Fruit fly (Drosophila melanogaster) whole organism, embryonic: ENCODE data around the gene Indy-2.

Source experiments
- Aef1 ChIP-seq: fragments of 200-800 bp; sonication (Bioruptor generic); IDR thresholded peaks from 3 replicates; pipeline ENCODE4 v1.3.6; 2022; ENCODE audit warnings: missing biosample characterization, missing genetic modification characterization
- CG1024 ChIP-seq: fragments of 200-800 bp; sonication (Bioruptor generic); IDR thresholded peaks from 2 replicates; pipeline ENCODE4 v1.3.6; 2022; ENCODE audit warnings: missing biosample characterization, missing genetic modification characterization
- CG10267 ChIP-seq: fragments of 200-800 bp; sonication (Bioruptor generic); optimal IDR thresholded peaks from 2 replicates; lab custom pipeline; 2018; ENCODE audit warnings: missing biosample characterization, mild to moderate bottlenecking, missing genetic modification characterization, moderate library complexity
- CG10274 ChIP-seq: fragments of 200-800 bp; sonication (Bioruptor generic); optimal IDR thresholded peaks from 3 replicates; lab custom pipeline; 2017; ENCODE audit warnings: missing biosample characterization, mild to moderate bottlenecking, missing genetic modification characterization
- CG11456 ChIP-seq: fragments of 200-800 bp; sonication (Bioruptor generic); IDR thresholded peaks from 3 replicates; pipeline ENCODE4 v1.3.6; 2022; ENCODE audit warnings: missing biosample characterization, missing genetic modification characterization
- CG12236 ChIP-seq: fragments of 200-800 bp; sonication (Bioruptor generic); optimal IDR thresholded peaks from 2 replicates; lab custom pipeline; 2016; ENCODE audit warnings: missing biosample characterization, missing genetic modification characterization
- CG12942 ChIP-seq: fragments of 200-800 bp; sonication (Bioruptor generic); optimal IDR thresholded peaks from 3 replicates; lab custom pipeline; 2016; ENCODE audit warnings: missing biosample characterization, missing genetic modification characterization
- CG13123 ChIP-seq: fragments of 200-800 bp; sonication (Bioruptor generic); optimal IDR thresholded peaks from 2 replicates; lab custom pipeline; 2016; ENCODE audit warnings: missing biosample characterization, missing genetic modification characterization
- CG13624 ChIP-seq: fragments of 200-800 bp; sonication (Bioruptor generic); optimal IDR thresholded peaks from 2 replicates; lab custom pipeline; 2016; ENCODE audit warnings: missing biosample characterization, missing genetic modification characterization
- CG13894 ChIP-seq: fragments of 200-800 bp; sonication (Bioruptor generic); optimal IDR thresholded peaks from 3 replicates; lab custom pipeline; 2018; ENCODE audit warnings: missing biosample characterization, mild to moderate bottlenecking, missing genetic modification characterization, moderate library complexity
- CG15073 ChIP-seq: fragments of 200-800 bp; sonication (Bioruptor generic); optimal IDR thresholded peaks from 2 replicates; lab custom pipeline; 2016; ENCODE audit warnings: missing biosample characterization, missing genetic modification characterization
- CG16779 ChIP-seq: fragments of 200-800 bp; sonication (Bioruptor generic); IDR thresholded peaks from 2 replicates; pipeline ENCODE4 v1.3.6; 2022; ENCODE audit warnings: missing biosample characterization, missing genetic modification characterization
- CG17359 ChIP-seq: fragments of 200-800 bp; sonication (Bioruptor generic); optimal IDR thresholded peaks from 3 replicates; lab custom pipeline; 2018; ENCODE audit warnings: missing biosample characterization, mild to moderate bottlenecking, missing genetic modification characterization, moderate library complexity
- CG17568 ChIP-seq: fragments of 200-800 bp; sonication (Bioruptor generic); optimal IDR thresholded peaks from 2 replicates; lab custom pipeline; 2018; ENCODE audit warnings: missing biosample characterization, mild to moderate bottlenecking, missing genetic modification characterization, moderate library complexity
- CG18764 ChIP-seq: fragments of 200-800 bp; sonication (Bioruptor generic); optimal IDR thresholded peaks from 3 replicates; lab custom pipeline; 2016; ENCODE audit warnings: missing biosample characterization, missing genetic modification characterization
- CG2129 ChIP-seq: fragments of 200-800 bp; sonication (Bioruptor generic); IDR thresholded peaks from 2 replicates; pipeline ENCODE4 v1.3.6; 2022; ENCODE audit warnings: missing biosample characterization, missing genetic modification characterization; ENCODE audit not compliant: partially characterized antibody
- CG31224 ChIP-seq: fragments of 200-800 bp; sonication (Bioruptor generic); IDR thresholded peaks from 2 replicates; pipeline ENCODE4 v1.3.6; 2022; ENCODE audit warnings: missing biosample characterization, missing genetic modification characterization
- CG32767 ChIP-seq: fragments of 200-800 bp; sonication (Bioruptor generic); IDR thresholded peaks from 2 replicates; pipeline ENCODE4 v1.3.6; 2022; ENCODE audit warnings: missing biosample characterization, missing genetic modification characterization
- CG3847 ChIP-seq: fragments of 200-800 bp; sonication (Bioruptor generic); IDR thresholded peaks from 2 replicates; pipeline ENCODE4 v1.3.6; 2022; ENCODE audit warnings: missing biosample characterization, missing genetic modification characterization
- CG3995 ChIP-seq: fragments of 200-800 bp; sonication (Bioruptor generic); optimal IDR thresholded peaks from 3 replicates; lab custom pipeline; 2016; ENCODE audit warnings: missing biosample characterization, missing genetic modification characterization
- CG5180 ChIP-seq: fragments of 200-800 bp; sonication (Bioruptor generic); optimal IDR thresholded peaks from 3 replicates; lab custom pipeline; 2017; ENCODE audit warnings: missing biosample characterization, missing genetic modification characterization, mild to moderate bottlenecking, moderate library complexity, missing genetic modification reagents
- CG6683 ChIP-seq: fragments of 200-800 bp; sonication (Bioruptor generic); optimal IDR thresholded peaks from 2 replicates; lab custom pipeline; 2017; ENCODE audit warnings: missing biosample characterization, mild to moderate bottlenecking, missing genetic modification characterization, missing genetic modification reagents
- CG6791 ChIP-seq: fragments of 200-800 bp; sonication (Bioruptor generic); IDR thresholded peaks from 3 replicates; pipeline ENCODE4 v1.3.6; 2022; ENCODE audit warnings: missing biosample characterization, missing genetic modification characterization; ENCODE audit not compliant: partially characterized antibody
- CG7928 ChIP-seq: fragments of 200-800 bp; sonication (Bioruptor generic); optimal IDR thresholded peaks from 2 replicates; lab custom pipeline; 2017; ENCODE audit warnings: missing biosample characterization, mild to moderate bottlenecking, missing genetic modification characterization
- CG8359 ChIP-seq: fragments of 200-800 bp; sonication (Bioruptor generic); optimal IDR thresholded peaks from 2 replicates; lab custom pipeline; 2017; ENCODE audit warnings: missing biosample characterization, mild to moderate bottlenecking, missing genetic modification characterization, borderline replicate concordance
- CG8388 ChIP-seq: fragments of 200-800 bp; sonication (Bioruptor generic); optimal IDR thresholded peaks from 2 replicates; lab custom pipeline; 2019; ENCODE audit warnings: missing biosample characterization, mild to moderate bottlenecking, missing genetic modification characterization, moderate library complexity
- CG8478 ChIP-seq: fragments of >200 bp; optimal IDR thresholded peaks from 2 replicates; lab custom pipeline; 2018
- CG8944 ChIP-seq: fragments of 200-800 bp; sonication (Bioruptor generic); optimal IDR thresholded peaks from 3 replicates; lab custom pipeline; 2016; ENCODE audit warnings: missing biosample characterization, missing genetic modification characterization
- CTCF ChIP-seq: fragments of 200-800 bp; sonication (Bioruptor generic); optimal IDR thresholded peaks from 2 replicates; lab custom pipeline; 2017; ENCODE audit warnings: missing biosample characterization, mild to moderate bottlenecking, missing genetic modification characterization, moderate library complexity
- Camta ChIP-seq: fragments of 200-800 bp; sonication (Bioruptor generic); optimal IDR thresholded peaks from 2 replicates; lab custom pipeline; 2016; ENCODE audit warnings: missing biosample characterization, missing genetic modification characterization
- Drgx ChIP-seq: fragments of 200-800 bp; sonication (Bioruptor generic); IDR thresholded peaks from 2 replicates; pipeline ENCODE4 v1.3.6; 2022; ENCODE audit warnings: missing biosample characterization, missing genetic modification characterization
- Eip74EF ChIP-seq, 2 experiments: fragments of 200-800 bp in 1 of 2; fragments of >200 bp in 1 of 2; sonication (Bioruptor generic) in 1 of 2; optimal IDR thresholded peaks; 2 replicates each; lab custom pipeline; 2017 to 2019; ENCODE audit warnings: missing biosample characterization in 2 of 2, missing genetic modification characterization in 2 of 2, mild to moderate bottlenecking in 1 of 2, moderate library complexity in 1 of 2
- H2.0 ChIP-seq: fragments of 200-800 bp; sonication (Bioruptor generic); IDR thresholded peaks from 2 replicates; pipeline ENCODE4 v1.3.6; 2022; ENCODE audit warnings: missing biosample characterization, missing genetic modification characterization
- Lpt ChIP-seq: fragments of >200 bp; optimal IDR thresholded peaks from 2 replicates; lab custom pipeline; 2018; ENCODE audit warnings: missing biosample characterization, missing genetic modification characterization
- Med ChIP-seq: fragments of 200-800 bp; sonication (Bioruptor generic); peaks from one replicate; lab custom pipeline; 2016; ENCODE audit warnings: missing biosample characterization, missing genetic modification characterization, mild to moderate bottlenecking, inconsistent platforms, moderate library complexity
- NC2α ChIP-seq: fragments of 200-800 bp; sonication (Bioruptor generic); optimal IDR thresholded peaks from 2 replicates; lab custom pipeline; 2016; ENCODE audit warnings: missing biosample characterization, missing genetic modification characterization
- Nf-YB ChIP-seq: fragments of 200-800 bp; sonication (Bioruptor generic); optimal IDR thresholded peaks from 3 replicates; lab custom pipeline; 2019; ENCODE audit warnings: missing biosample characterization, mild to moderate bottlenecking, missing genetic modification characterization, moderate library complexity
- ap ChIP-seq: fragments of 200-800 bp; sonication (Bioruptor generic); IDR thresholded peaks from 2 replicates; pipeline ENCODE4 v1.3.6; 2022; ENCODE audit warnings: missing biosample characterization, missing genetic modification characterization
- bsh ChIP-seq, 2 experiments: fragments of 200-800 bp; sonication (Bioruptor generic); optimal IDR thresholded peaks; 2 replicates each; lab custom pipeline; 2017 to 2018; ENCODE audit warnings: mild to moderate bottlenecking in 2 of 2, missing biosample characterization in 2 of 2, missing genetic modification characterization in 2 of 2, moderate library complexity in 1 of 2
- crol ChIP-seq: fragments of 200-800 bp; sonication (Bioruptor generic); IDR thresholded peaks from 2 replicates; pipeline ENCODE4 v1.3.6; 2022; ENCODE audit warnings: missing biosample characterization, missing genetic modification characterization
- da ChIP-seq: fragments of 200-800 bp; sonication (Bioruptor generic); optimal IDR thresholded peaks from 2 replicates; lab custom pipeline; 2016; ENCODE audit warnings: missing biosample characterization, missing genetic modification characterization
- hbn ChIP-seq: fragments of 200-800 bp; sonication (Bioruptor generic); IDR thresholded peaks from 2 replicates; pipeline ENCODE4 v1.3.6; 2022; ENCODE audit warnings: missing biosample characterization, missing genetic modification characterization; ENCODE audit not compliant: partially characterized antibody
- mirr ChIP-seq: fragments of 200-800 bp; sonication (Bioruptor generic); optimal IDR thresholded peaks from 3 replicates; lab custom pipeline; 2018; ENCODE audit warnings: missing biosample characterization, mild to moderate bottlenecking, missing genetic modification characterization
- nau ChIP-seq: fragments of 200-800 bp; sonication (Bioruptor generic); optimal IDR thresholded peaks from 3 replicates; lab custom pipeline; 2017; ENCODE audit warnings: missing biosample characterization, mild to moderate bottlenecking, missing genetic modification characterization, missing genetic modification reagents
- phol ChIP-seq: fragments of 200-800 bp; sonication (Bioruptor generic); optimal IDR thresholded peaks from 3 replicates; lab custom pipeline; 2018; ENCODE audit warnings: missing biosample characterization, mild to moderate bottlenecking, missing genetic modification characterization, moderate library complexity
- sr ChIP-seq: fragments of 200-800 bp; sonication (Bioruptor generic); IDR thresholded peaks from 3 replicates; pipeline ENCODE4 v1.3.6; 2022; ENCODE audit warnings: missing biosample characterization, missing genetic modification characterization
- tgo ChIP-seq: fragments of 200-800 bp; sonication (Bioruptor generic); IDR thresholded peaks from 3 replicates; pipeline ENCODE4 v1.3.6; 2022; ENCODE audit warnings: missing biosample characterization, missing genetic modification characterization
- toy ChIP-seq: fragments of 200-800 bp; sonication (Bioruptor generic); IDR thresholded peaks from 2 replicates; pipeline ENCODE4 v1.3.6; 2022; ENCODE audit warnings: missing biosample characterization, missing genetic modification characterization
- unc-4 ChIP-seq: fragments of 200-800 bp; sonication (Bioruptor generic); IDR thresholded peaks from 2 replicates; pipeline ENCODE4 v1.3.6; 2022; ENCODE audit warnings: missing biosample characterization, missing genetic modification characterization; ENCODE audit not compliant: partially characterized antibody
- unpg ChIP-seq: fragments of 200-800 bp; sonication (Bioruptor generic); optimal IDR thresholded peaks from 3 replicates; lab custom pipeline; 2018; ENCODE audit warnings: missing biosample characterization, mild to moderate bottlenecking, missing genetic modification characterization, moderate library complexity
- zen2 ChIP-seq: fragments of 200-800 bp; sonication (Bioruptor generic); IDR thresholded peaks from 3 replicates; pipeline ENCODE4 v1.3.6; 2022; ENCODE audit warnings: missing biosample characterization, missing genetic modification characterization; ENCODE audit not compliant: partially characterized antibody

The Indy-2 gene

DNA sequence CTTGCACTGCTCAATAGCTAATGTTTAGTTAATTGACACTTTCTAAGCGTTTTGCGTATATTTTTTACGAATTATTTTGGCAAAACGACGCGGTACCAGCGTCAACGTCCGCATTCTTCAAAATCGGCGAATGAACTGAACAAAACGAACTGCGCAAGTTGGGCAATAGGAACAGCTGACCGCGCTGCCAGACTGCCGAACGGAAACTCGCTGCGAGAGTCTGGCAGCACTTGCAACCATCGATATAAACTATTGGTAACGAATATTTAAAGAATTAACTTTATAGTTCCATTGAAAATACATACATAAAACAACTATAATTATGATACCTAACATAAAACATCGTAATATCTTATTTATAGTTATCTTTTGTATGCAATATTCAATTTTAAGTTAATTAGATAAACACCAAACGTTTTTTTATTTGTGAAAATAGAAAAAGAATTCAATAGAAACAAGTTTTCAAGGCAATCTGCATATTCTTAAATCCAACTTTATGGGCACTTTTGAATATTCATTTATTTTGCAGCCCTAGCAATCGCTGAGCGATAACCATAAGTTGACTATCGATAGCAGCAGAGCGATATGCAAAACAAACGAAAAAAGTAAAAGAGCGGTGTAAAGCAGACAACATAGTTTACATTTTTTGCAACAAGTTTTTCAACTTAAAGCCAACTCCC is 34.0 kb upstream of the Indy-2 start, which contains the start of the genes Hs6st and MED25 (continued):
- TF ChIP-seq CG10267 (tag; lab: Kevin White, UChicago) (peak; percentile 72), CG16779 (no peak), CG32767 (GFP tag; lab: Robert Waterston, UW) (no peak), unc-4 (GFP tag; lab: Robert Waterston, UW) (peak; percentile 71), CG17568 (no peak), ap (GFP tag; lab: Robert Waterston, UW) (no peak), CG2129 (peak; percentile 65), CG15073 (no peak), unpg (GFP tag; lab: Kevin White, UChicago) (peak; percentile 4), tgo (GFP tag; lab: Robert Waterston, UW) (no peak; the same call in 2 of the 3 replicates), CG6791 (peak; percentile 71), CG13624 (GFP tag; lab: Kevin White, UChicago) (no peak), CG3847 (GFP tag; lab: Robert Waterston, UW) (peak; percentile 66), CG8359 (no peak), CG8944 (GFP tag; lab: Kevin White, UChicago) (peak; percentile 16), Aef1 (no peak), mirr (GFP tag; lab: Kevin White, UChicago) (peak; percentile 45), CG7928 (peak; percentile 93), CG18764 (GFP tag; lab: Kevin White, UChicago) (peak; percentile 43), NC2α (GFP tag; lab: Kevin White, UChicago) (no peak), CTCF (GFP tag; lab: Kevin White, UChicago) (no peak), CG6683 (GFP tag; lab: Kevin White, UChicago) (peak; percentile 35), CG17359 (tag; lab: Kevin White, UChicago) (peak; percentile 66), CG5180 (GFP tag; lab: Kevin White, UChicago) (no peak), da (GFP tag; lab: Kevin White, UChicago) (no peak)

dm6 chr3R:20010942-20011341 is 31.6 kb upstream of the Indy-2 start:
- TF ChIP-seq toy, result no peak
- no peak for TF ChIP-seq Drgx (GFP tag; lab: Robert Waterston, UW)
- 0 out of 3 replicates have a peak, but pooled peaks have one; percentile 15 for TF ChIP-seq CG11456 (GFP tag; lab: Robert Waterston, UW)
- TF ChIP-seq CG8478, result peak; percentile 50
- TF ChIP-seq H2.0 (GFP tag; lab: Robert Waterston, UW), result no peak
- no peak for TF ChIP-seq Camta (GFP tag; lab: Kevin White, UChicago)
- no peak for TF ChIP-seq CG13894 (tag; lab: Kevin White, UChicago)
- no peak for TF ChIP-seq CG12236 (GFP tag; lab: Kevin White, UChicago)
- no peak for TF ChIP-seq Med (GFP tag; lab: Kevin White, UChicago)
- no peak for TF ChIP-seq nau
- no peak for TF ChIP-seq CG31224 (GFP tag; lab: Robert Waterston, UW)
- TF ChIP-seq Lpt, result no peak
- TF ChIP-seq CG1024 (GFP tag; lab: Robert Waterston, UW), result no peak
- TF ChIP-seq CG8359, result no peak
- no peak for TF ChIP-seq NC2α (GFP tag; lab: Kevin White, UChicago)
- TF ChIP-seq hbn, result no peak

- TF ChIP-seq sr (GFP tag; lab: Robert Waterston, UW) (no peak), Nf-YB (GFP tag; lab: Kevin White, UChicago) (no peak), zen2 (GFP tag; lab: Robert Waterston, UW) (no peak), CG3995 (GFP tag; lab: Kevin White, UChicago) (no peak), CG12942 (GFP tag; lab: Kevin White, UChicago) (no peak), CG13123 (GFP tag; lab: Kevin White, UChicago) (no peak), Eip74EF (GFP tag; optimal IDR thresholded peaks at IDR 0.05; lab: Kevin White, UChicago) (no peak), tgo (GFP tag; lab: Robert Waterston, UW) (no peak), bsh (GFP tag; optimal IDR thresholded peaks at IDR 0.05; lab: Kevin White, UChicago) (peak in 1 of 2 experiments; percentile 17), CG10274 (GFP tag; lab: Kevin White, UChicago) (no peak), CG8388 (no peak), crol (no peak), phol (tag; lab: Kevin White, UChicago) (no peak)
These were observed 29.9 kb upstream of the Indy-2 start for dm6 chr3R:20012688-20013087.
